Worm (Caenorhabditis elegans) whole organism, L2 larva: ENCODE results near the gene fbxa-85.

ENCODE experiments used
- C34F6.9 ChIP-seq: fragments of 150-350 bp; optimal IDR thresholded peaks from 2 replicates; lab custom pipeline; 2014; ENCODE audit warnings: missing biosample characterization, missing genetic modification characterization
- F13H6.1 ChIP-seq: sonication (generic microtip); optimal IDR thresholded peaks from 2 replicates; lab custom pipeline; 2016; ENCODE audit warnings: missing genetic modification characterization, missing compliant biosample characterization
- aly-2 ChIP-seq: fragments of 150-350 bp; optimal IDR thresholded peaks from 2 replicates; lab custom pipeline; 2014; ENCODE audit warnings: missing biosample characterization, missing genetic modification characterization
- ceh-16 ChIP-seq: fragments of 150-350 bp; optimal IDR thresholded peaks from 2 replicates; lab custom pipeline; 2014; ENCODE audit warnings: missing biosample characterization, missing genetic modification characterization
- ceh-82 ChIP-seq: fragments of 150-350 bp; optimal IDR thresholded peaks from 2 replicates; lab custom pipeline; 2014; ENCODE audit warnings: missing biosample characterization, missing genetic modification characterization
- crh-2 ChIP-seq: sonication (generic microtip); optimal IDR thresholded peaks from 2 replicates; lab custom pipeline; 2017; ENCODE audit warnings: missing biosample characterization, missing genetic modification characterization
- egl-27 ChIP-seq: sonication (generic microtip); optimal IDR thresholded peaks from 3 replicates; lab custom pipeline; 2017; ENCODE audit warnings: missing biosample characterization, missing genetic modification reagents, missing genetic modification characterization
- elt-1 ChIP-seq: fragments of 150-350 bp; optimal IDR thresholded peaks from 2 replicates; lab custom pipeline; 2014; ENCODE audit warnings: missing biosample characterization, missing genetic modification characterization
- fos-1 ChIP-seq: fragments of 150-350 bp; optimal IDR thresholded peaks from 2 replicates; lab custom pipeline; 2014; ENCODE audit warnings: missing biosample characterization, missing genetic modification characterization
- lin-11 ChIP-seq: fragments of 150-350 bp; sonication (generic microtip); optimal IDR thresholded peaks from 2 replicates; lab custom pipeline; 2014; ENCODE audit warnings: missing biosample characterization, missing genetic modification characterization, inconsistent platforms, mixed read lengths
- lin-39 ChIP-seq: fragments of 150-350 bp; optimal IDR thresholded peaks from 2 replicates; lab custom pipeline; 2014; ENCODE audit warnings: missing biosample characterization, missing genetic modification reagents, missing genetic modification characterization
- lsy-2 ChIP-seq, 2 experiments: fragments of 150-350 bp in 1 of 2; sonication (generic microtip) in 1 of 2; optimal IDR thresholded peaks; 2 replicates each; lab custom pipeline; 2014 to 2017; ENCODE audit warnings: missing biosample characterization in 2 of 2, missing genetic modification characterization in 2 of 2
- mab-5 ChIP-seq: fragments of 150-350 bp; optimal IDR thresholded peaks from 2 replicates; lab custom pipeline; 2014; ENCODE audit warnings: missing biosample characterization, missing genetic modification characterization
- mdl-1 ChIP-seq, 2 experiments: fragments of 150-350 bp in 1 of 2; sonication (generic microtip) in 1 of 2; optimal IDR thresholded peaks; 2 replicates each; lab custom pipeline; 2017; ENCODE audit warnings: missing biosample characterization in 2 of 2, missing genetic modification characterization in 2 of 2
- nhr-10 ChIP-seq: sonication (generic microtip); optimal IDR thresholded peaks from 2 replicates; lab custom pipeline; 2017; ENCODE audit warnings: missing biosample characterization, missing genetic modification characterization
- nhr-237 ChIP-seq: fragments of 150-350 bp; optimal IDR thresholded peaks from 2 replicates; lab custom pipeline; 2014; ENCODE audit warnings: missing biosample characterization, missing genetic modification characterization
- nhr-77 ChIP-seq: fragments of 150-350 bp; optimal IDR thresholded peaks from 2 replicates; lab custom pipeline; 2014; ENCODE audit warnings: missing biosample characterization, missing genetic modification characterization
- peb-1 ChIP-seq: fragments of 150-350 bp; optimal IDR thresholded peaks from 2 replicates; lab custom pipeline; 2014; ENCODE audit warnings: missing biosample characterization, missing genetic modification characterization
- sem-4 ChIP-seq: fragments of 150-350 bp; optimal IDR thresholded peaks from 2 replicates; lab custom pipeline; 2014; ENCODE audit warnings: missing biosample characterization, missing genetic modification reagents, missing genetic modification characterization
- skn-1 ChIP-seq: sonication (generic microtip); optimal IDR thresholded peaks from 2 replicates; lab custom pipeline; 2017; ENCODE audit warnings: missing biosample characterization, missing genetic modification characterization
- sma-9 ChIP-seq, 2 experiments: fragments of 150-350 bp in 1 of 2; sonication (generic microtip) in 1 of 2; optimal IDR thresholded peaks; 2 replicates each; lab custom pipeline; 2014 to 2016; ENCODE audit warnings: missing genetic modification characterization in 2 of 2, mild to moderate bottlenecking in 1 of 2, missing biosample characterization in 1 of 2, missing compliant biosample characterization in 1 of 2, missing genetic modification reagents in 1 of 2, moderate library complexity in 1 of 2
- snpc-4 ChIP-seq: fragments of 150-350 bp; optimal IDR thresholded peaks from 2 replicates; lab custom pipeline; 2014; ENCODE audit warnings: missing biosample characterization, missing genetic modification characterization
- unc-55 ChIP-seq: fragments of 150-350 bp; sonication (generic microtip); optimal IDR thresholded peaks from 3 replicates; lab custom pipeline; 2014; ENCODE audit warnings: missing biosample characterization, missing genetic modification reagents, missing genetic modification characterization
- unc-62 ChIP-seq: fragments of 150-350 bp; optimal IDR thresholded peaks from 2 replicates; lab custom pipeline; 2014; ENCODE audit warnings: missing biosample characterization, missing genetic modification reagents, missing genetic modification characterization
- zag-1 ChIP-seq: fragments of 150-350 bp; optimal IDR thresholded peaks from 2 replicates; lab custom pipeline; 2014; ENCODE audit warnings: missing biosample characterization, missing genetic modification characterization
- ztf-4 ChIP-seq: fragments of 150-350 bp; optimal IDR thresholded peaks from 2 replicates; lab custom pipeline; 2014; ENCODE audit warnings: missing biosample characterization, missing genetic modification characterization

fbxa-85 gene

ce11 chrV:17220345-17220744 is 38.6 kb upstream of the fbxa-85 start, which contains the start of gene srh-109:
Gene srh-109, minus strand, starts transcription at chrV:17220445.
- TF ChIP-seq aly-2, result no peak
- no peak for TF ChIP-seq lsy-2 (tag; optimal IDR thresholded peaks at IDR 0.05; lab: Kevin White, UChicago)
- no peak for TF ChIP-seq nhr-237 (tag; lab: Kevin White, UChicago)
- no peak for TF ChIP-seq crh-2 (tag; lab: Kevin White, UChicago)
- TF ChIP-seq zag-1 (tag; lab: Kevin White, UChicago), result no peak
- TF ChIP-seq ztf-4, result no peak
- no peak for TF ChIP-seq unc-55
- TF ChIP-seq snpc-4 (tag; lab: Kevin White, UChicago), result no peak
- no peak for TF ChIP-seq nhr-10 (tag; lab: Kevin White, UChicago)

- TF ChIP-seq elt-1, result no peak
These were observed 35.7 kb upstream of the fbxa-85 start, which contains the start of gene srh-252 for ce11 chrV:17223305-17223704. Gene srh-252, minus strand, starts transcription at chrV:17223405.

- TF ChIP-seq peb-1 (tag; lab: Kevin White, UChicago) (no peak), lin-39 (tag; lab: Kevin White, UChicago) (no peak), nhr-77 (tag; lab: Kevin White, UChicago) (no peak), lsy-2 (tag; optimal IDR thresholded peaks at IDR 0.05; lab: Kevin White, UChicago) (no peak), unc-62 (GFP tag; lab: Kevin White, UChicago) (no peak), crh-2 (tag; lab: Kevin White, UChicago) (no peak), ceh-16 (tag; lab: Kevin White, UChicago) (no peak), egl-27 (tag; lab: Kevin White, UChicago) (no peak), mdl-1 (tag; optimal IDR thresholded peaks at IDR 0.05; lab: Kevin White, UChicago) (no peak), sem-4 (tag; lab: Kevin White, UChicago) (no peak), ceh-82 (tag; lab: Kevin White, UChicago) (no peak), skn-1 (tag; lab: Kevin White, UChicago) (no peak), zag-1 (tag; lab: Kevin White, UChicago) (no peak), F13H6.1 (tag; lab: Kevin White, UChicago) (no peak)
These were observed 33.6 kb upstream of the fbxa-85 start, which contains the start of gene scl-25 for ce11 chrV:17225389-17225788. Gene scl-25, plus strand, starts transcription at chrV:17225689.

ce11 chrV:17226119-17226518 is 32.8 kb upstream of the fbxa-85 start, which contains the start of gene srh-112:
Gene srh-112, minus strand, starts transcription at chrV:17226219.
- TF ChIP-seq nhr-10 (tag; lab: Kevin White, UChicago), result no peak
- TF ChIP-seq zag-1 (tag; lab: Kevin White, UChicago), result no peak
- no peak for TF ChIP-seq lin-11 (tag; lab: Kevin White, UChicago)

ce11 chrV:17232403-17232802 is 26.6 kb upstream of the fbxa-85 start:
- TF ChIP-seq C34F6.9 (tag; lab: Kevin White, UChicago), result no peak

ce11 chrV:17236345-17236744 is 22.6 kb upstream of the fbxa-85 start, which contains the start of gene T19C9.10:
Gene T19C9.10, plus strand, starts transcription at chrV:17236592.
- TF ChIP-seq F13H6.1 (tag; lab: Kevin White, UChicago), result no peak
- TF ChIP-seq mab-5, result no peak
- TF ChIP-seq sma-9 (GFP tag; optimal IDR thresholded peaks at IDR 0.05; lab: Kevin White, UChicago), result no peak
- no peak for TF ChIP-seq sma-9 (tag; optimal IDR thresholded peaks at IDR 0.05; lab: Kevin White, UChicago)

ce11 chrV:17238799-17239198 is 20.2 kb upstream of the fbxa-85 start, which contains the start of gene T19C9.8:
Gene T19C9.8, plus strand, starts transcription at chrV:17239097.
- TF ChIP-seq fos-1 (peak; percentile 95), sma-9 (GFP tag; optimal IDR thresholded peaks at IDR 0.05; lab: Kevin White, UChicago) (peak; percentile 10), sma-9 (tag; optimal IDR thresholded peaks at IDR 0.05; lab: Kevin White, UChicago) (no peak), peb-1 (tag; lab: Kevin White, UChicago) (no peak)
